Fruit fly (Drosophila melanogaster) whole organism, embryonic: ENCODE data around the gene ND-39.

ENCODE experiments used
- Awh ChIP-seq: fragments of 200-800 bp; sonication (Bioruptor generic); IDR thresholded peaks from 2 replicates; pipeline ENCODE4, ENCODE4 v1.3.6; 2022; ENCODE audit warnings: missing biosample characterization, missing genetic modification characterization
- Bgb ChIP-seq: fragments of 200-800 bp; sonication (Bioruptor generic); IDR thresholded peaks from 2 replicates; pipeline ENCODE4 v1.3.6; 2022; ENCODE audit warnings: missing biosample characterization, missing genetic modification characterization; ENCODE audit not compliant: partially characterized antibody
- Bteb2 ChIP-seq: fragments of 200-800 bp; sonication (Bioruptor generic); optimal IDR thresholded peaks from 2 replicates; lab custom pipeline; 2016; ENCODE audit warnings: missing biosample characterization, missing genetic modification characterization
- CG10462 ChIP-seq: fragments of 200-800 bp; sonication (Bioruptor generic); optimal IDR thresholded peaks from 2 replicates; lab custom pipeline; 2016; ENCODE audit warnings: missing biosample characterization, missing genetic modification characterization
- CG10565 ChIP-seq: fragments of 200-800 bp; sonication (Bioruptor generic); optimal IDR thresholded peaks from 3 replicates; lab custom pipeline; 2016; ENCODE audit warnings: missing biosample characterization, mild to moderate bottlenecking, missing genetic modification characterization
- CG14710 ChIP-seq: fragments of 200-800 bp; sonication (Bioruptor generic); optimal IDR thresholded peaks from 3 replicates; lab custom pipeline; 2019; ENCODE audit warnings: missing biosample characterization, mild to moderate bottlenecking, missing genetic modification characterization, moderate library complexity
- CG14860 ChIP-seq: fragments of 200-800 bp; sonication (Bioruptor generic); IDR thresholded peaks from 3 replicates; pipeline ENCODE4 v1.3.6; 2022; ENCODE audit warnings: missing biosample characterization, missing genetic modification characterization; ENCODE audit not compliant: partially characterized antibody
- CG18011 ChIP-seq: fragments of 200-800 bp; sonication (Bioruptor generic); optimal IDR thresholded peaks from 2 replicates; lab custom pipeline; 2017; ENCODE audit warnings: missing biosample characterization, missing genetic modification characterization, mild to moderate bottlenecking, moderate library complexity, missing genotype
- CG18764 ChIP-seq: fragments of 200-800 bp; sonication (Bioruptor generic); optimal IDR thresholded peaks from 3 replicates; lab custom pipeline; 2016; ENCODE audit warnings: missing biosample characterization, missing genetic modification characterization
- CG2120 ChIP-seq: fragments of 200-800 bp; sonication (Bioruptor generic); optimal IDR thresholded peaks from 3 replicates; lab custom pipeline; 2016; ENCODE audit warnings: missing biosample characterization, missing genetic modification characterization
- CG2678 ChIP-seq: fragments of 200-800 bp; sonication (Bioruptor generic); optimal IDR thresholded peaks from 3 replicates; lab custom pipeline; 2019; ENCODE audit warnings: missing biosample characterization, mild to moderate bottlenecking, missing genetic modification characterization, moderate library complexity
- CG4707 ChIP-seq: fragments of 200-800 bp; sonication (Bioruptor generic); optimal IDR thresholded peaks from 2 replicates; lab custom pipeline; 2018; ENCODE audit warnings: missing biosample characterization, mild to moderate bottlenecking, missing genetic modification characterization, moderate library complexity
- CG7357 ChIP-seq: fragments of 200-800 bp; sonication (Bioruptor generic); IDR thresholded peaks from 3 replicates; pipeline ENCODE4 v1.3.6; 2022; ENCODE audit warnings: missing biosample characterization, missing genetic modification characterization
- CG7839 ChIP-seq: fragments of 200-800 bp; sonication (Bioruptor generic); optimal IDR thresholded peaks from 3 replicates; lab custom pipeline; 2018; ENCODE audit warnings: missing biosample characterization, mild to moderate bottlenecking, missing genetic modification characterization, moderate library complexity
- CG9817 ChIP-seq: fragments of 200-800 bp; sonication (Bioruptor generic); optimal IDR thresholded peaks from 2 replicates; lab custom pipeline; 2018; ENCODE audit warnings: missing biosample characterization, mild to moderate bottlenecking, missing genetic modification characterization, moderate library complexity
- CG9876 ChIP-seq: fragments of 200-800 bp; sonication (Bioruptor generic); optimal IDR thresholded peaks from 2 replicates; lab custom pipeline; 2016; ENCODE audit warnings: missing biosample characterization, missing genetic modification characterization
- D19B ChIP-seq: fragments of 200-800 bp; sonication (Bioruptor generic); optimal IDR thresholded peaks from 2 replicates; lab custom pipeline; 2017; ENCODE audit warnings: missing biosample characterization, mild to moderate bottlenecking, missing genetic modification characterization
- Drgx ChIP-seq: fragments of 200-800 bp; sonication (Bioruptor generic); IDR thresholded peaks from 2 replicates; pipeline ENCODE4 v1.3.6; 2022; ENCODE audit warnings: missing biosample characterization, missing genetic modification characterization
- Elba2 ChIP-seq: fragments of 200-800 bp; sonication (Bioruptor generic); optimal IDR thresholded peaks from 3 replicates; lab custom pipeline; 2016; ENCODE audit warnings: missing biosample characterization, missing genetic modification characterization
- Jarid2 ChIP-seq: fragments of 200-800 bp; sonication (Bioruptor generic); optimal IDR thresholded peaks from 3 replicates; lab custom pipeline; 2017; ENCODE audit warnings: mild to moderate bottlenecking, missing biosample characterization, missing genetic modification reagents, missing genetic modification characterization
- Lhr ChIP-seq: fragments of 200-800 bp; sonication (Bioruptor generic); optimal IDR thresholded peaks from 3 replicates; lab custom pipeline; 2017; ENCODE audit warnings: mild to moderate bottlenecking, missing biosample characterization, missing genetic modification reagents, missing genetic modification characterization
- NfI ChIP-seq: fragments of 200-800 bp; sonication (Bioruptor generic); optimal IDR thresholded peaks from 3 replicates; lab custom pipeline; 2018; ENCODE audit warnings: missing biosample characterization, mild to moderate bottlenecking, missing genetic modification characterization, moderate library complexity
- Opbp ChIP-seq: fragments of 200-800 bp; sonication (Bioruptor generic); IDR thresholded peaks from 3 replicates; pipeline ENCODE4 v1.3.6; 2022; ENCODE audit warnings: missing biosample characterization, missing genetic modification characterization; ENCODE audit not compliant: partially characterized antibody
- Sox102F ChIP-seq: fragments of 200-800 bp; sonication (Bioruptor generic); optimal IDR thresholded peaks from 2 replicates; lab custom pipeline; 2018; ENCODE audit warnings: missing biosample characterization, mild to moderate bottlenecking, missing genetic modification characterization, moderate library complexity
- TFAM ChIP-seq: fragments of 200-800 bp; sonication (Bioruptor generic); optimal IDR thresholded peaks from 2 replicates; lab custom pipeline; 2017; ENCODE audit warnings: missing biosample characterization, missing genetic modification characterization, inconsistent platforms
- Xbp1 ChIP-seq: fragments of 200-800 bp; sonication (Bioruptor generic); optimal IDR thresholded peaks from 3 replicates; lab custom pipeline; 2016; ENCODE audit warnings: missing biosample characterization, mild to moderate bottlenecking, missing genetic modification characterization
- Xrp1 ChIP-seq: fragments of 200-800 bp; sonication (Bioruptor generic); IDR thresholded peaks from 2 replicates; pipeline ENCODE4 v1.3.6; 2022; ENCODE audit warnings: missing biosample characterization, missing genetic modification characterization
- cato ChIP-seq: fragments of 200-800 bp; sonication (Bioruptor generic); optimal IDR thresholded peaks from 2 replicates; lab custom pipeline; 2016; ENCODE audit warnings: missing biosample characterization, missing genetic modification characterization, borderline replicate concordance
- chif ChIP-seq, 2 experiments: fragments of 200-800 bp; sonication (Bioruptor generic); optimal IDR thresholded peaks; 3 replicates each; lab custom pipeline; 2016; ENCODE audit warnings: missing biosample characterization in 2 of 2, missing genetic modification characterization in 2 of 2
- dmrt99B ChIP-seq: fragments of 200-800 bp; sonication (Bioruptor generic); optimal IDR thresholded peaks from 2 replicates; lab custom pipeline; 2018; ENCODE audit warnings: missing biosample characterization, mild to moderate bottlenecking, missing genetic modification characterization, moderate library complexity
- emc ChIP-seq: fragments of 200-800 bp; sonication (Bioruptor generic); optimal IDR thresholded peaks from 2 replicates; lab custom pipeline; 2016; ENCODE audit warnings: missing biosample characterization, missing genetic modification characterization
- ewg ChIP-seq: fragments of 200-800 bp; sonication (Bioruptor generic); optimal IDR thresholded peaks from 3 replicates; lab custom pipeline; 2017; ENCODE audit warnings: mild to moderate bottlenecking, missing biosample characterization, missing genetic modification reagents, missing genetic modification characterization
- gce ChIP-seq: fragments of 200-800 bp; sonication (Bioruptor generic); IDR thresholded peaks from 3 replicates; pipeline ENCODE4 v1.3.6; 2022; ENCODE audit warnings: missing biosample characterization, missing genetic modification characterization
- gcm ChIP-seq: fragments of 200-800 bp; sonication (Bioruptor generic); optimal IDR thresholded peaks from 2 replicates; lab custom pipeline; 2019; ENCODE audit warnings: missing biosample characterization, mild to moderate bottlenecking, missing genetic modification characterization, moderate library complexity
- hkb ChIP-seq, 2 experiments: fragments of 200-800 bp in 1 of 2; fragments of >200 bp in 1 of 2; sonication (Bioruptor generic) in 1 of 2; IDR thresholded peaks in 1 of 2; optimal IDR thresholded peaks in 1 of 2; 2 replicates each; pipeline versions ENCODE4 v1.3.6 to Lab custom; 2017 to 2022; ENCODE audit warnings: missing biosample characterization in 1 of 2, missing genetic modification characterization in 1 of 2
- kah ChIP-seq: fragments of 200-800 bp; sonication (Bioruptor generic); optimal IDR thresholded peaks from 2 replicates; lab custom pipeline; 2018; ENCODE audit warnings: missing biosample characterization, mild to moderate bottlenecking, missing genetic modification characterization
- lmd ChIP-seq: fragments of 200-800 bp; sonication (Bioruptor generic); IDR thresholded peaks from 2 replicates; pipeline ENCODE4 v1.3.6; 2022; ENCODE audit warnings: missing biosample characterization, missing genetic modification characterization
- lola ChIP-seq, 3 experiments: fragments of >200 bp in 2 of 3; fragments of 200-800 bp in 1 of 3; sonication (Bioruptor generic) in 1 of 3; optimal IDR thresholded peaks; 2 replicates each; lab custom pipeline; 2017 to 2019; ENCODE audit warnings: missing biosample characterization in 3 of 3, missing genetic modification characterization in 3 of 3, mild to moderate bottlenecking in 1 of 3, moderate library complexity in 1 of 3
- lov ChIP-seq, 2 experiments: fragments of 200-800 bp in 1 of 2; fragments of >200 bp in 1 of 2; sonication (Bioruptor generic) in 1 of 2; IDR thresholded peaks in 1 of 2; optimal IDR thresholded peaks in 1 of 2; 2 replicates in 1 of 2; 3 replicates in 1 of 2; pipeline versions ENCODE4 v1.3.6 to Lab custom; 2017 to 2022; ENCODE audit warnings: missing biosample characterization in 1 of 2, missing genetic modification characterization in 1 of 2
- mld ChIP-seq: fragments of 200-800 bp; sonication (Bioruptor generic); IDR thresholded peaks from 3 replicates; pipeline ENCODE4 v1.3.6; 2022; ENCODE audit warnings: missing biosample characterization, missing genetic modification characterization; ENCODE audit not compliant: partially characterized antibody
- otp ChIP-seq: fragments of 200-800 bp; sonication (Bioruptor generic); IDR thresholded peaks from 3 replicates; pipeline ENCODE4, ENCODE4 v1.3.6; 2022; ENCODE audit warnings: missing biosample characterization, missing genetic modification characterization
- prd ChIP-seq, 3 experiments: fragments of >200 bp in 2 of 3; fragments of 200-800 bp in 1 of 3; sonication (Bioruptor generic) in 1 of 3; optimal IDR thresholded peaks in 2 of 3; IDR thresholded peaks in 1 of 3; 2 replicates in 2 of 3; 3 replicates in 1 of 3; pipeline versions ENCODE4 v1.3.6 to Lab custom; 2017 to 2022; ENCODE audit warnings: missing biosample characterization in 1 of 3, missing genetic modification characterization in 1 of 3
- sisA ChIP-seq: fragments of 200-800 bp; sonication (Bioruptor generic); IDR thresholded peaks from 2 replicates; pipeline ENCODE4 v1.3.6; 2022; ENCODE audit warnings: missing biosample characterization, missing genetic modification characterization
- sr ChIP-seq: fragments of 200-800 bp; sonication (Bioruptor generic); IDR thresholded peaks from 3 replicates; pipeline ENCODE4 v1.3.6; 2022; ENCODE audit warnings: missing biosample characterization, missing genetic modification characterization
- stc ChIP-seq: fragments of 200-800 bp; sonication (Bioruptor generic); IDR thresholded peaks from 2 replicates; pipeline ENCODE4 v1.3.6; 2022; ENCODE audit warnings: missing biosample characterization, missing genetic modification characterization

Gene ND-39

DNA sequence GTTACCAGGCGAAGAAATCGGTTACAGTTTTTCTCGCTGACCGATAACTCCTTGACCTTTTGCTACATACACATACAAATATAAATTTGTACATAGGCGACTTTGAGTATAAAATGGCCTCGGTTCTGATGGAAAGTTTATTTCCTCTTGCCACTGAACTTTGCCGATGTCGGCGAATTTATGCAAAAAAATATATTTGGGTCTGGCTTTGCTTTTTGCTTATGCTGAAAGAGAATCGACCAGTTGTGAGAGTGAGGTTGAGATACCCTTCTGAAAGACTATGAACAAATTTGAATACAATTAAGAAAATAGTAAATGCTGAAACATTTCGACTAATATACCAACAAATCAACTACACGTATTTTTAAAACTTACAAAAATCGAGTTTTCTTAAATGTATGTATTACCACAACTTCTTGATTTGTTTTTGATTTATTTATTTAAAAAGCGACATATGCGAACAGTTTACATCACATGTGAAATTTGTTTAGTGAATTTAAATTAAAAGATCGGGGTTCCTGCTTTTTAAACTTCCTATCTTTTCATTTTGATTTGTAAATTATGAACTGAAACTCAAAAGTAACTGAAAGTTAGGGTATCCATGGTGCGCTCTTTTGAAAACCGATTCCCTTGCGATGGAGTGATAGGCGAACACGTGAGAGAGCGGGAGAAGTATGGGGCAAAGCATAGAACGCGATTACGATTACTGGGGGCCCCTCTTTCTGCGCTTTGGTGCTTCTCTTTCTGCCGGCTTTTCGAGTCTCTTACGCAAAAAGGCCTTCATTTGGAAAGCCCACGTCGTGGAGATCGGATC is 17.4 kb downstream of the ND-39 start (continued):
- TF ChIP-seq CG2678 (peak; percentile 92), Opbp (no peak), lov (optimal IDR thresholded peaks at IDR 0.05; lab: Kevin White, UChicago) (no peak), lov (GFP tag; IDR thresholded peaks at IDR 0.05; lab: Robert Waterston, UW) (no peak), Jarid2 (GFP tag; lab: Kevin White, UChicago) (peak; percentile 16), Drgx (GFP tag; lab: Robert Waterston, UW) (peak; percentile 41; the same call in 1 of the 2 replicates), stc (GFP tag; lab: Robert Waterston, UW) (no peak), Xbp1 (GFP tag; lab: Kevin White, UChicago) (peak; percentile 75), CG9817 (peak; percentile 75), Xrp1 (GFP tag; lab: Robert Waterston, UW) (0 out of 2 replicates have a peak, but pooled peaks have one; percentile 54), emc (peak; percentile 55), CG7839 (peak; percentile 88), CG14860 (GFP tag; lab: Robert Waterston, UW) (no peak), Bteb2 (GFP tag; lab: Kevin White, UChicago) (peak; percentile 67), cato (GFP tag; lab: Kevin White, UChicago) (peak; percentile 17), ewg (peak; percentile 57), mld (GFP tag; lab: Robert Waterston, UW) (no peak), dmrt99B (peak; percentile 78), Awh (GFP tag; lab: Robert Waterston, UW) (0 out of 2 replicates have a peak, but pooled peaks have one; percentile 33), CG10565 (GFP tag; lab: Kevin White, UChicago) (no peak), CG2120 (peak; percentile 90), CG9876 (GFP tag; lab: Kevin White, UChicago) (no peak), prd (optimal IDR thresholded peaks at IDR 0.05; lab: Kevin White, UChicago) (no peak), prd (GFP tag; IDR thresholded peaks at IDR 0.05; lab: Robert Waterston, UW) (peak; percentile 41; the same call in 2 of the 3 replicates), Elba2 (no peak), CG14710 (peak; percentile 78), lmd (GFP tag; lab: Robert Waterston, UW) (peak; percentile 37; the same call in 1 of the 2 replicates), kah (peak; percentile 35), NfI (GFP tag; lab: Kevin White, UChicago) (peak; percentile 70), hkb (optimal IDR thresholded peaks at IDR 0.05; lab: Kevin White, UChicago) (no peak), hkb (GFP tag; IDR thresholded peaks at IDR 0.05; lab: Robert Waterston, UW) (peak; percentile 44; the same call in 1 of the 2 replicates), sr (no peak), otp (no peak), Sox102F (GFP tag; lab: Kevin White, UChicago) (peak; percentile 72), CG18011 (GFP tag; lab: Kevin White, UChicago) (peak; percentile 31), CG7357 (GFP tag; lab: Robert Waterston, UW) (0 out of 3 replicates have a peak, but pooled peaks have one; percentile 31), Bgb (GFP tag; lab: Robert Waterston, UW) (no peak), TFAM (GFP tag; lab: Kevin White, UChicago) (no peak), lola (GFP tag; optimal IDR thresholded peaks at IDR 0.05; lab: Kevin White, UChicago) (peak in 1 of 3 experiments; percentile 84), CG18764 (GFP tag; lab: Kevin White, UChicago) (no peak), sisA (no peak; the same call in 1 of the 2 replicates), gce (no peak), gcm (GFP tag; lab: Kevin White, UChicago) (peak; percentile 69), chif (GFP tag; optimal IDR thresholded peaks at IDR 0.05; lab: Kevin White, UChicago) (peak; percentile 57 to 67), CG10462 (GFP tag; lab: Kevin White, UChicago) (peak; percentile 49), CG4707 (GFP tag; lab: Kevin White, UChicago) (no peak), D19B (GFP tag; lab: Kevin White, UChicago) (peak; percentile 74), Lhr (peak; percentile 28)
